Worm (Caenorhabditis elegans) whole organism, L3 larva: ENCODE measurements around the gene gfi-1.

ENCODE experiments used
- R02D3.7 ChIP-seq: fragments of 150-350 bp; optimal IDR thresholded peaks from 2 replicates; lab custom pipeline; 2014; ENCODE audit warnings: missing biosample characterization, missing genetic modification characterization
- ama-1 ChIP-seq: fragments of 150-350 bp; optimal IDR thresholded peaks from 2 replicates; lab custom pipeline; 2018
- elt-1 ChIP-seq: fragments of 150-350 bp; optimal IDR thresholded peaks from 2 replicates; lab custom pipeline; 2014; ENCODE audit warnings: missing biosample characterization, missing genetic modification characterization
- nfya-1 ChIP-seq: sonication (generic microtip); optimal IDR thresholded peaks from 2 replicates; lab custom pipeline; 2017; ENCODE audit warnings: missing genetic modification characterization, mild to moderate bottlenecking, missing compliant biosample characterization, antibody characterized with exemption, moderate library complexity; ENCODE audit not compliant: insufficient read depth
- nhr-77 ChIP-seq: fragments of 150-350 bp; optimal IDR thresholded peaks from 2 replicates; lab custom pipeline; 2014; ENCODE audit warnings: missing biosample characterization, missing genetic modification characterization
- pha-4 ChIP-seq: fragments of 150-350 bp; optimal IDR thresholded peaks from 2 replicates; lab custom pipeline; 2014; ENCODE audit warnings: missing biosample characterization, missing genetic modification reagents, missing genetic modification characterization
- skn-1 ChIP-seq: fragments of 150-350 bp; optimal IDR thresholded peaks from 2 replicates; lab custom pipeline; 2014; ENCODE audit warnings: missing biosample characterization, missing genetic modification characterization
- unc-62 ChIP-seq: fragments of 150-350 bp; sonication (generic microtip); optimal IDR thresholded peaks from 4 replicates; lab custom pipeline; 2014; ENCODE audit warnings: missing biosample characterization, missing genetic modification reagents, missing genetic modification characterization

ce11 chrV:6385677-6386276, 14.0 kb downstream of the gfi-1 start:
- no peak for TF ChIP-seq skn-1 (tag; lab: Kevin White, UChicago)
- no peak for TF ChIP-seq ama-1 (lab: Kevin White, UChicago)
- TF ChIP-seq pha-4 (tag; lab: Kevin White, UChicago), result no peak
- no peak for TF ChIP-seq elt-1 (tag; lab: Kevin White, UChicago)
- TF ChIP-seq nfya-1, result no peak
- no peak for TF ChIP-seq nhr-77 (tag; lab: Kevin White, UChicago)
- no peak for TF ChIP-seq unc-62
- no peak for TF ChIP-seq R02D3.7
